Fruit fly (Drosophila melanogaster) whole organism, prepupa: ENCODE data around the gene CG14892.

Experiments used
- CG8319 ChIP-seq: fragments of 200-800 bp; sonication (Bioruptor generic); optimal IDR thresholded peaks from 3 replicates; lab custom pipeline; 2016; ENCODE audit warnings: missing biosample characterization, missing genetic modification characterization

Gene CG14892

dm6 chr3R:16643591-16643990, 49.4 kb downstream of the CG14892 start, which contains the start of gene Arl6IP1:
Gene Arl6IP1, plus strand, starts transcription at chr3R:16643605.
- TF ChIP-seq CG8319 (GFP tag; lab: Kevin White, UChicago): no peak
